Worm (Caenorhabditis elegans) whole organism, mixed stage, embryonic: ENCODE results near the gene K11H12.10.

Experiments
- blmp-1 ChIP-seq: fragments of 150-350 bp; optimal IDR thresholded peaks from 2 replicates; lab custom pipeline; 2014; ENCODE audit warnings: missing biosample characterization, missing genetic modification characterization
- ceh-39 ChIP-seq: fragments of 150-350 bp; optimal IDR thresholded peaks from 2 replicates; lab custom pipeline; 2014; ENCODE audit warnings: missing biosample characterization, missing genetic modification characterization
- ces-1 ChIP-seq: fragments of 150-350 bp; optimal IDR thresholded peaks from 2 replicates; lab custom pipeline; 2014; ENCODE audit warnings: missing biosample characterization, missing genetic modification reagents, missing genetic modification characterization
- elt-3 ChIP-seq: fragments of 150-350 bp; optimal IDR thresholded peaks from 2 replicates; lab custom pipeline; 2014; ENCODE audit warnings: missing biosample characterization, missing genetic modification characterization
- flh-1 ChIP-seq: fragments of 200-800 bp; sonication (Bioruptor generic); optimal IDR thresholded peaks from 2 replicates; lab custom pipeline; 2018; ENCODE audit warnings: mild to moderate bottlenecking, missing genetic modification characterization, moderate library complexity, missing compliant biosample characterization
- lsy-2 ChIP-seq: fragments of 150-350 bp; optimal IDR thresholded peaks from 2 replicates; lab custom pipeline; 2014; ENCODE audit warnings: missing biosample characterization, missing genetic modification characterization
- mab-5 ChIP-seq: fragments of 150-350 bp; optimal IDR thresholded peaks from 2 replicates; lab custom pipeline; 2014; ENCODE audit warnings: missing biosample characterization, missing genetic modification characterization
- mls-2 ChIP-seq: sonication (generic microtip); optimal IDR thresholded peaks from 2 replicates; lab custom pipeline; 2016; ENCODE audit warnings: mild to moderate bottlenecking, missing genetic modification characterization, moderate library complexity, missing compliant biosample characterization
- nhr-12 ChIP-seq: fragments of 150-350 bp; optimal IDR thresholded peaks from 2 replicates; lab custom pipeline; 2014; ENCODE audit warnings: missing biosample characterization, missing genetic modification characterization
- nhr-237 ChIP-seq: fragments of 150-350 bp; optimal IDR thresholded peaks from 2 replicates; lab custom pipeline; 2014; ENCODE audit warnings: missing biosample characterization, missing genetic modification characterization
- snpc-4 ChIP-seq: fragments of 150-350 bp; optimal IDR thresholded peaks from 2 replicates; lab custom pipeline; 2014; ENCODE audit warnings: missing biosample characterization, missing genetic modification characterization
- unc-120 ChIP-seq: sonication (generic microtip); optimal IDR thresholded peaks from 2 replicates; lab custom pipeline; 2017; ENCODE audit warnings: missing genetic modification characterization, missing compliant biosample characterization; ENCODE audit not compliant: poor library complexity, severe bottlenecking
- unc-39 ChIP-seq: fragments of 150-350 bp; optimal IDR thresholded peaks from 2 replicates; lab custom pipeline; 2014; ENCODE audit warnings: missing biosample characterization, missing genetic modification characterization
- unc-62 ChIP-seq: fragments of 150-350 bp; optimal IDR thresholded peaks from 2 replicates; lab custom pipeline; 2014; ENCODE audit warnings: missing biosample characterization, missing genetic modification reagents, missing genetic modification characterization

ce11 chrIV:631869-632268, 44.0 kb upstream of the K11H12.10 start:
- TF ChIP-seq ceh-39 (tag; lab: Kevin White, UChicago) (no peak), nhr-237 (tag; lab: Kevin White, UChicago) (no peak), nhr-12 (tag; lab: Kevin White, UChicago) (no peak), mls-2 (tag; lab: Kevin White, UChicago) (no peak), flh-1 (GFP tag; lab: Kevin White, UChicago) (no peak), snpc-4 (tag; lab: Kevin White, UChicago) (no peak), mab-5 (tag; lab: Kevin White, UChicago) (no peak), ces-1 (GFP tag; lab: Kevin White, UChicago) (no peak), lsy-2 (tag; lab: Kevin White, UChicago) (no peak), unc-120 (tag; lab: Kevin White, UChicago) (no peak), unc-62 (GFP tag; lab: Kevin White, UChicago) (no peak), unc-39 (no peak), elt-3 (tag; lab: Kevin White, UChicago) (no peak), blmp-1 (tag; lab: Kevin White, UChicago) (no peak)
